Fruit fly (Drosophila melanogaster) whole organism: ENCODE data around the gene CG4511.
A peak's percentile ranks its signal among the peaks of the same experiment; 100 is the strongest.

Source experiments
- CG8478 ChIP-seq: fragments of >200 bp; optimal IDR thresholded peaks from 2 replicates; lab custom pipeline; 2018; ENCODE audit warnings: inconsistent platforms
- Dll ChIP-seq: fragments of >200 bp; optimal IDR thresholded peaks from 2 replicates; lab custom pipeline; 2017
- EcR ChIP-seq, 2 experiments: fragments of >200 bp; optimal IDR thresholded peaks; 2 replicates each; lab custom pipeline; 2017; ENCODE audit warnings: missing biosample characterization in 2 of 2, missing genetic modification characterization in 2 of 2, missing genetic modification reagents in 2 of 2
- pan ChIP-seq: fragments of >200 bp; optimal IDR thresholded peaks from 2 replicates; lab custom pipeline; 2017
- psq ChIP-seq: fragments of >200 bp; optimal IDR thresholded peaks from 2 replicates; lab custom pipeline; 2017
- usp ChIP-seq: fragments of >200 bp; optimal IDR thresholded peaks from 2 replicates; lab custom pipeline; 2017; ENCODE audit warnings: missing biosample characterization, missing genetic modification characterization, mixed read lengths

The CG4511 gene

dm6 chr3R:10877808-10878207 is 23.5 kb downstream of the CG4511 start:
- no peak for TF ChIP-seq Dll
- no peak for TF ChIP-seq EcR (GFP tag; optimal IDR thresholded peaks at IDR 0.05; lab: Kevin White, UChicago)
- no peak for TF ChIP-seq pan
- TF ChIP-seq psq (lab: Kevin White, UChicago), result no peak

dm6 chr3R:10878628-10879027 is 24.3 kb downstream of the CG4511 start:
- TF ChIP-seq CG8478 (lab: Kevin White, UChicago), result no peak
- no peak for TF ChIP-seq Dll
- no peak for TF ChIP-seq pan
- no peak for TF ChIP-seq EcR (GFP tag; optimal IDR thresholded peaks at IDR 0.05; lab: Kevin White, UChicago)
- no peak for TF ChIP-seq usp (GFP tag; lab: Kevin White, UChicago)
- TF ChIP-seq psq (lab: Kevin White, UChicago), result no peak

- TF ChIP-seq pan (no peak), psq (lab: Kevin White, UChicago) (no peak), Dll (no peak), CG8478 (lab: Kevin White, UChicago) (no peak), usp (GFP tag; lab: Kevin White, UChicago) (no peak), EcR (GFP tag; optimal IDR thresholded peaks at IDR 0.05; lab: Kevin White, UChicago) (no peak)
Observed at dm6 chr3R:10879219-10879618, 24.9 kb downstream of the CG4511 start, which contains the start of gene CG14695. CG14695 (minus strand) TSS chr3R:10879319.

- TF ChIP-seq Dll (peak; percentile 29), EcR (GFP tag; optimal IDR thresholded peaks at IDR 0.05; lab: Kevin White, UChicago) (no peak), CG8478 (lab: Kevin White, UChicago) (no peak), pan (no peak), usp (GFP tag; lab: Kevin White, UChicago) (no peak), psq (lab: Kevin White, UChicago) (no peak)
Observed at dm6 chr3R:10881824-10882559, 27.7 kb downstream of the CG4511 start, which contains the start of gene Tpc1. Tpc1 (minus strand) TSS chr3R:10882188.

DNA sequence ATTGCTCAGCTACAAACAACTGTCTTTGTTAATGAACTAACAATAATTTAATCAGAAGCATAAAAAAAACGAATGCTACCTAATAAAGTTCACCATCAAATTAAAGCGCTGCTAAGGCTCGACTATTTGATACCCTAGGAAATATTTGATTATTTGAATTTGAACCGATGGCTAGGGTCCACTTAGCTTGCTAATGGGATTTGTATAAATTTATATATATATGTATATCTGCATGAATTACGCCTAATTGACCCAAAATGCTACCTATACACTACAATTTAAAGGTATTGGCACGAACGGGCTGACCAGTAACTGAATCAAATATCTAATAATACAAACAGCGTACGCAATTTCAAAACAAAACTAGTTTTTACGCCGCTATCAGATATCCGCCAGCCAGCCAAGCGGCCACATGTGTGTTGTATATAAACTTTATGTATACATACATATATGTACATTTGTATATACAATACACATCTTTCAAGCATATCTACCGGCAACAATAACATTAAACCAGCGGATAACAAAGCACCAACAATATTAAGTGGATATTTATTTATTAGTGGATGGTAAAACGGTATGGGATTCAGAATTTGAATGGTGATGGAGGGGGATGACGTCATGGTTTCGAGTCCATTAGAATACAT is 29.9 kb downstream of the CG4511 start:
- TF ChIP-seq psq (lab: Kevin White, UChicago), result no peak
- no peak for TF ChIP-seq usp (GFP tag; lab: Kevin White, UChicago)
- TF ChIP-seq CG8478 (lab: Kevin White, UChicago), result no peak
- no peak for TF ChIP-seq Dll
- TF ChIP-seq EcR (GFP tag; optimal IDR thresholded peaks at IDR 0.05; lab: Kevin White, UChicago), result no peak

dm6 chr3R:10884678-10885421 is 30.5 kb downstream of the CG4511 start, which contains the start of gene CG14696:
CG14696 (minus strand) TSS chr3R:10885001.
- TF ChIP-seq usp (GFP tag; lab: Kevin White, UChicago), result no peak
- no peak for TF ChIP-seq pan
- no peak for TF ChIP-seq psq (lab: Kevin White, UChicago)
- TF ChIP-seq Dll, result no peak
- no peak for TF ChIP-seq CG8478 (lab: Kevin White, UChicago)
- no peak for TF ChIP-seq EcR (GFP tag; optimal IDR thresholded peaks at IDR 0.05; lab: Kevin White, UChicago)

DNA sequence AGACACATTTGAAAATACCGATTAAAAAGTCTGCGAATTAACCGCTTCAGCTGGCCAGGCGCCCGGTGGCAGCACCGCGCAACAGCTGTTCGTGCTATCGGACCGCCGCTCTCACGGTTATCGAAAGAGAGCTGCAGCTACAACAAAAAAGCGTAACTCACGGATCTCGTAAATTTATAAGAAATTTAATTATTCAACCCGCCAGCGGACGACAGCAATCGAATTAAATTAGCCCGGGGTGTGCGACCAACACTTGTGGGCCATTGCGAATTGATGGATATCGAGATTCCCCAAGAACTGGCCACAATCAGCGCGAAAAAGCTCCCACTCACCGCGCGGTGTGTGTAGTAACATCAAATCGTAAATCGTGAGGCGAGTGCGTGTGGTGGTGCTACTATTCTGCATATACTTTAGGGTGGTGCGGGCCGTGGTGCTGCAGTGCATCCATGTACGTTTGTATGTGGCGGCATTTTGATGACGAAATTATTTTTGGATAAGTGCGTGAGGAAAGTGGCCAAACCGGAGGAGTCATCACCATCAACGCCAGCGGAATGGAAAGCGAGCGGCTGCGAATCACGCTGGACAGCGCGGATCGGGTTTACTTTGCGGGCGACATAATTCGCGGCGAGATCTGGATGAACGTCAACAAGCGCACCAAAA is 31.3 kb downstream of the CG4511 start, which contains the start of gene Leash:
Gene Leash, plus strand, starts transcription at position 119 of the 660 bp plus-strand sequence.
- TF ChIP-seq Dll (peak; percentile 26), pan (no peak)

- TF ChIP-seq EcR (GFP tag; optimal IDR thresholded peaks at IDR 0.05; lab: Kevin White, UChicago) (no peak), pan (no peak), CG8478 (lab: Kevin White, UChicago) (no peak), usp (GFP tag; lab: Kevin White, UChicago) (no peak), Dll (peak; percentile 87), psq (lab: Kevin White, UChicago) (no peak)
Observed at dm6 chr3R:10886462-10887315, 32.4 kb downstream of the CG4511 start.

DNA sequence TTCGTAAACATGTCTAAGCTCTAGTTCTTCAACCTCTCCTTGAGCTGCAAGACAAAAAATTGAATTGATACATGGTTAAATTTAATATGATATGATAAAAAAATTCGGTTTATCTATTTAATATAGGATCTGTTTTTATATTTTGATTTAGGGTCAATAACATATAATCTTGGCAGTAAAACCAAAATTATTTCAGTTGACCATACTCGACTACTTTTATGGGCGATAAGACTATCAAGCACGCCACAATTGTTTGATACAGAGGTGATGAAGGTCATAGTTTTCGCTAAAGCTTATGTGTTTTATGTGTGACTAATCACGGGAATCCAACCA is 34.0 kb downstream of the CG4511 start:
- TF ChIP-seq usp (GFP tag; lab: Kevin White, UChicago), result no peak
- no peak for TF ChIP-seq pan
- TF ChIP-seq psq (lab: Kevin White, UChicago), result no peak

DNA sequence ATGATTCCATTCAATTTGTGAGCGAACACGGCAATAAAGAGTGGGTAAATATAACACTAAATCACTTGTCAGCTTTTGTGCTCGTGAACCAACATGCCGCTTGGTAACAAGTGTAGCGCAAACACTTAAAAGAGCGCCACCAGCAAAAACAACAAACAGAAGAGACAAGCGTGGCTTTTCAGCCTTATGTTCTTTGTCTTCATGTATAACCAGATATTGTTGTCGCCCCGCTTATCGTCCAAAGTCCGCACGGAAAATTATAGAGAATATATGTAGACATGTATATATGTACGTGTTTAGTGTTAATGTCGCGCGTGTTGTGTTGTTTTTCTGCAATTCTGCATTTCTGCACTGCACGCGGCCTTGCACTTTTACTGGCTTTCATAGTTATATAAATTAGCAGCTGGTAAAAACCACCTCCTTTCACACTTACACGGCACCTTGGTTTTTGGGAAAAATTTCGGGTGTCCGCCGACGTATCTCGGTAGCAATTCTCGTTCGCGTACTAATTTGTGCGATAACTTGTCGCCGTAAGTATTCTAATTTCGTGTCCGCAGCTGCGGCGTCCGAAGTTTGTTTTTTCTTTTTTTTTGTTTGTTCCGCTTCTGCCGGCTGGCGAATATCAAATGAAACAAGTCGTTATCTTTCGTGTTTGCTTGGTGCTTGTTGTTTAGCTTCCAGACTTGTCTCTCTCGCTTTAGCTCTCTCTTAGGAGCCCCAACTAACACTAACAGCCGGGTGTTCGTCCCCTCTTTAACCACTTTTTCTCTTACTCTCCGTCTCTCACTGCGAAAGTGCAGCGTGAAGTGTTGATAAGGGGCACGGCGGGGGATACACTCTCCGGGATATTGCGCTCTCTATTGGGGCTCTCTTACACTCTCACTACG is 34.6 kb downstream of the CG4511 start:
- TF ChIP-seq usp (GFP tag; lab: Kevin White, UChicago) (no peak), psq (lab: Kevin White, UChicago) (no peak), Dll (peak; percentile 80)
